Fruit fly (Drosophila melanogaster) whole organism, embryonic: ENCODE results near the gene CG10252.

Experiments used
- B-H1 ChIP-seq: fragments of 200-800 bp; sonication (Bioruptor generic); IDR thresholded peaks from 3 replicates; pipeline ENCODE4 v1.3.6; 2022; ENCODE audit warnings: missing biosample characterization, missing genetic modification characterization
- BtbVII ChIP-seq: fragments of 200-800 bp; sonication (Bioruptor generic); optimal IDR thresholded peaks from 3 replicates; lab custom pipeline; 2017; ENCODE audit warnings: missing biosample characterization, mild to moderate bottlenecking, missing genetic modification characterization
- CG11456 ChIP-seq: fragments of 200-800 bp; sonication (Bioruptor generic); IDR thresholded peaks from 3 replicates; pipeline ENCODE4 v1.3.6; 2022; ENCODE audit warnings: missing biosample characterization, missing genetic modification characterization
- CG7357 ChIP-seq: fragments of 200-800 bp; sonication (Bioruptor generic); IDR thresholded peaks from 3 replicates; pipeline ENCODE4 v1.3.6; 2022; ENCODE audit warnings: missing biosample characterization, missing genetic modification characterization
- CG8359 ChIP-seq: fragments of 200-800 bp; sonication (Bioruptor generic); optimal IDR thresholded peaks from 2 replicates; lab custom pipeline; 2017; ENCODE audit warnings: missing biosample characterization, mild to moderate bottlenecking, missing genetic modification characterization, borderline replicate concordance
- CoRest ChIP-seq: fragments of 200-800 bp; sonication (Bioruptor generic); optimal IDR thresholded peaks from 3 replicates; lab custom pipeline; 2018; ENCODE audit warnings: missing biosample characterization, mild to moderate bottlenecking, missing genetic modification characterization, moderate library complexity
- dysf ChIP-seq: fragments of 200-800 bp; sonication (Bioruptor generic); IDR thresholded peaks from 3 replicates; pipeline ENCODE4 v1.3.6; 2022; ENCODE audit warnings: missing biosample characterization, missing genetic modification characterization
- esg ChIP-seq: fragments of 200-800 bp; sonication (Bioruptor generic); conservative IDR thresholded peaks from 2 replicates; pipeline ENCODE4 v1.3.6; 2022; ENCODE audit warnings: missing biosample characterization, missing genetic modification characterization
- jing ChIP-seq: fragments of 200-800 bp; sonication (Bioruptor generic); optimal IDR thresholded peaks from 2 replicates; lab custom pipeline; 2018; ENCODE audit warnings: missing biosample characterization, mild to moderate bottlenecking, missing genetic modification characterization
- row ChIP-seq: fragments of 200-800 bp; sonication (Bioruptor generic); IDR thresholded peaks from 3 replicates; pipeline ENCODE4 v1.3.6; 2022; ENCODE audit warnings: missing biosample characterization, missing genetic modification characterization
- so ChIP-seq: fragments of 200-800 bp; sonication (Bioruptor generic); IDR thresholded peaks from 3 replicates; pipeline ENCODE4 v1.3.6; 2022; ENCODE audit warnings: missing biosample characterization, missing genetic modification characterization
- stwl ChIP-seq: fragments of 200-800 bp; sonication (Bioruptor generic); optimal IDR thresholded peaks from 3 replicates; lab custom pipeline; 2018; ENCODE audit warnings: missing biosample characterization, mild to moderate bottlenecking, missing genetic modification characterization, moderate library complexity

DNA sequence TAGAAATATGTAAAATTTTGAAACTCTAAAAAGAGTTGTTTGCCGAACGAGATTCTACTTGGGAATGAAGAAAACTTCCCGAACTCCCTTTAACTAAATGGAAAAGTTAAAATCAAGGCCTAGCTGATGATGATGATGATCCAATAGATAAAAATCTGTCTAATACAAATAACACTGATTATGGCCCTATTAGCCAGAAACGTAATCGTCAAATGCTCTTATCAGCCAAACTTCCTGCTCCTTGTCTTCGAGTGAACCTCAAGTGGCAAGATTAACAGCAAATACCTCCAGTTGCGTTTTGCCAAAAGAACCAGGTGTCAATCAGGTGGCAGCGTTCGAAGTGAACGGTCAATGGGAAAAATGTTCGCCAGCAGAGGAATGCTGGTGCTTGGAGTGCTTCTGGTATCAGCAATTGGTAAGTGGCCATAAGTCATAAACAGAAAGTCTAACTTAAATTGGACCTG is 4.3 kb upstream of the CG10252 start, which contains the start of the genes CG31468 and Gba1a:
- TF ChIP-seq CoRest (no peak), CG8359 (no peak), esg (GFP tag; lab: Robert Waterston, UW) (no peak), BtbVII (GFP tag; lab: Kevin White, UChicago) (no peak), CG11456 (GFP tag; lab: Robert Waterston, UW) (no peak), stwl (tag; lab: Kevin White, UChicago) (no peak), jing (GFP tag; lab: Kevin White, UChicago) (no peak), CG7357 (GFP tag; lab: Robert Waterston, UW) (no peak), dysf (GFP tag; lab: Robert Waterston, UW) (no peak), B-H1 (GFP tag; lab: Robert Waterston, UW) (no peak), row (GFP tag; lab: Robert Waterston, UW) (no peak), so (GFP tag; lab: Robert Waterston, UW) (no peak)
